Fruit fly (Drosophila melanogaster) whole organism: ENCODE measurements around the gene CG10345.
A peak's percentile ranks its signal among the peaks of the same experiment; 100 is the strongest.

Source experiments
- CG8478 ChIP-seq: fragments of >200 bp; optimal IDR thresholded peaks from 2 replicates; lab custom pipeline; 2018; ENCODE audit warnings: inconsistent platforms
- Dll ChIP-seq: fragments of >200 bp; optimal IDR thresholded peaks from 2 replicates; lab custom pipeline; 2017
- EcR ChIP-seq, 2 experiments: fragments of >200 bp; optimal IDR thresholded peaks; 2 replicates each; lab custom pipeline; 2017; ENCODE audit warnings: missing biosample characterization in 2 of 2, missing genetic modification characterization in 2 of 2, missing genetic modification reagents in 2 of 2
- pan ChIP-seq: fragments of >200 bp; optimal IDR thresholded peaks from 2 replicates; lab custom pipeline; 2017
- psq ChIP-seq: fragments of >200 bp; optimal IDR thresholded peaks from 2 replicates; lab custom pipeline; 2017
- usp ChIP-seq: fragments of >200 bp; optimal IDR thresholded peaks from 2 replicates; lab custom pipeline; 2017; ENCODE audit warnings: missing biosample characterization, missing genetic modification characterization, mixed read lengths

The CG10345 gene

dm6 chr3R:16624750-16625549, 20.3 kb upstream of the CG10345 start, which contains the start of gene Fas1:
Gene Fas1, plus strand, starts transcription at chr3R:16625238.
- no peak for TF ChIP-seq usp (GFP tag; lab: Kevin White, UChicago)
- TF ChIP-seq CG8478: no peak
- no peak for TF ChIP-seq psq

- TF ChIP-seq pan (lab: Kevin White, UChicago) (no peak), EcR (GFP tag; optimal IDR thresholded peaks at IDR 0.05; lab: Kevin White, UChicago) (no peak), psq (no peak), CG8478 (no peak), usp (GFP tag; lab: Kevin White, UChicago) (no peak), Dll (lab: Kevin White, UChicago) (no peak)
These were observed 19.7 kb upstream of the CG10345 start, which contains the start of gene Ccdc114 for dm6 chr3R:16624371-16624749. Gene Ccdc114, minus strand, starts transcription at chr3R:16624717.

dm6 chr3R:16620478-16620877, 15.8 kb upstream of the CG10345 start, which contains the start of gene CG14893:
Gene CG14893, plus strand, starts transcription at chr3R:16620778.
- TF ChIP-seq Dll (lab: Kevin White, UChicago) (no peak), pan (lab: Kevin White, UChicago) (no peak), usp (GFP tag; lab: Kevin White, UChicago) (no peak), EcR (GFP tag; optimal IDR thresholded peaks at IDR 0.05; lab: Kevin White, UChicago) (no peak), CG8478 (no peak), psq (no peak)

dm6 chr3R:16617650-16618049, 13.0 kb upstream of the CG10345 start, which contains the start of gene CG17560:
Gene CG17560, plus strand, starts transcription at chr3R:16617950.
- TF ChIP-seq EcR (GFP tag; optimal IDR thresholded peaks at IDR 0.05; lab: Kevin White, UChicago) (no peak), Dll (lab: Kevin White, UChicago) (no peak), psq (no peak), usp (GFP tag; lab: Kevin White, UChicago) (no peak), CG8478 (no peak)

dm6 chr3R:16615009-16615408, 10.3 kb upstream of the CG10345 start, which contains the start of gene CG17562:
Gene CG17562, plus strand, starts transcription at chr3R:16615309.
- TF ChIP-seq pan (lab: Kevin White, UChicago): no peak
- no peak for TF ChIP-seq CG8478

- TF ChIP-seq psq (no peak), usp (GFP tag; lab: Kevin White, UChicago) (no peak), CG8478 (no peak), pan (lab: Kevin White, UChicago) (no peak), Dll (lab: Kevin White, UChicago) (no peak), EcR (GFP tag; optimal IDR thresholded peaks at IDR 0.05; lab: Kevin White, UChicago) (no peak)
These were observed 9.6 kb upstream of the CG10345 start, which contains the start of gene CG10340 for dm6 chr3R:16614241-16614640. Gene CG10340, minus strand, starts transcription at chr3R:16614391.

dm6 chr3R:16613300-16613699, 8.6 kb upstream of the CG10345 start, which contains the start of gene CG12783:
Gene CG12783, minus strand, starts transcription at chr3R:16613400.
- TF ChIP-seq pan (lab: Kevin White, UChicago) (no peak), EcR (GFP tag; optimal IDR thresholded peaks at IDR 0.05; lab: Kevin White, UChicago) (no peak), psq (no peak), usp (GFP tag; lab: Kevin White, UChicago) (no peak), Dll (lab: Kevin White, UChicago) (no peak), CG8478 (no peak)

dm6 chr3R:16611240-16611639, 6.6 kb upstream of the CG10345 start:
- no peak for TF ChIP-seq Dll (lab: Kevin White, UChicago)
- no peak for TF ChIP-seq pan (lab: Kevin White, UChicago)

- TF ChIP-seq Dll (lab: Kevin White, UChicago) (no peak), usp (GFP tag; lab: Kevin White, UChicago) (no peak), psq (no peak), pan (lab: Kevin White, UChicago) (no peak), EcR (GFP tag; optimal IDR thresholded peaks at IDR 0.05; lab: Kevin White, UChicago) (no peak), CG8478 (no peak)
These were observed 4.3 kb upstream of the CG10345 start, which contains the start of gene NPF for dm6 chr3R:16608920-16609319. Gene NPF, plus strand, starts transcription at chr3R:16609220.

dm6 chr3R:16605929-16606328, 1.3 kb upstream of the CG10345 start:
- TF ChIP-seq CG8478 (no peak), usp (GFP tag; lab: Kevin White, UChicago) (no peak), psq (no peak), EcR (GFP tag; optimal IDR thresholded peaks at IDR 0.05; lab: Kevin White, UChicago) (no peak), Dll (lab: Kevin White, UChicago) (no peak), pan (lab: Kevin White, UChicago) (no peak)

- no peak for TF ChIP-seq psq
- TF ChIP-seq usp (GFP tag; lab: Kevin White, UChicago): no peak
- TF ChIP-seq pan (lab: Kevin White, UChicago): no peak
- no peak for TF ChIP-seq Dll (lab: Kevin White, UChicago)
- no peak for TF ChIP-seq CG8478
- no peak for TF ChIP-seq EcR (GFP tag; optimal IDR thresholded peaks at IDR 0.05; lab: Kevin White, UChicago)
These were observed 3.9 kb downstream of the CG10345 start for dm6 chr3R:16600735-16601134.

- TF ChIP-seq pan (lab: Kevin White, UChicago) (no peak), EcR (GFP tag; optimal IDR thresholded peaks at IDR 0.05; lab: Kevin White, UChicago) (peak in 1 of 2 experiments; percentile 38)
These were observed 5.0 kb downstream of the CG10345 start for dm6 chr3R:16599647-16600046.

- TF ChIP-seq CG8478: no peak
- no peak for TF ChIP-seq usp (GFP tag; lab: Kevin White, UChicago)
- TF ChIP-seq EcR (GFP tag; optimal IDR thresholded peaks at IDR 0.05; lab: Kevin White, UChicago): no peak
- TF ChIP-seq psq: no peak
- TF ChIP-seq pan (lab: Kevin White, UChicago): no peak
- TF ChIP-seq Dll (lab: Kevin White, UChicago): no peak
These were observed 9.7 kb downstream of the CG10345 start for dm6 chr3R:16594961-16595360.
